Fruit fly (Drosophila melanogaster) whole organism, embryonic: Measurements from ENCODE around the gene CG2691.
A peak's percentile ranks its signal among the peaks of the same experiment; 100 is the strongest.

ENCODE experiments used
- Abd-B ChIP-seq: fragments of 200-800 bp; sonication (Bioruptor generic); optimal IDR thresholded peaks from 2 replicates; lab custom pipeline; 2018; ENCODE audit warnings: missing biosample characterization, mild to moderate bottlenecking, missing genetic modification characterization, moderate library complexity
- Antp ChIP-seq: fragments of 200-800 bp; sonication (Bioruptor generic); optimal IDR thresholded peaks from 3 replicates; lab custom pipeline; 2016; ENCODE audit warnings: missing biosample characterization, missing genetic modification characterization
- Blimp-1 ChIP-seq: fragments of 200-800 bp; sonication (Bioruptor generic); optimal IDR thresholded peaks from 3 replicates; lab custom pipeline; 2018; ENCODE audit warnings: missing biosample characterization, missing genetic modification characterization, mild to moderate bottlenecking, moderate library complexity, missing genetic modification reagents
- CG10147 ChIP-seq: fragments of 200-800 bp; sonication (Bioruptor generic); optimal IDR thresholded peaks from 2 replicates; lab custom pipeline; 2019; ENCODE audit warnings: missing biosample characterization, mild to moderate bottlenecking, missing genetic modification characterization, moderate library complexity
- CG13624 ChIP-seq: fragments of 200-800 bp; sonication (Bioruptor generic); optimal IDR thresholded peaks from 2 replicates; lab custom pipeline; 2016; ENCODE audit warnings: missing biosample characterization, missing genetic modification characterization
- CG16813 ChIP-seq: fragments of 200-800 bp; sonication (Bioruptor generic); IDR thresholded peaks from 3 replicates; pipeline ENCODE4 v1.3.6; 2022; ENCODE audit warnings: missing biosample characterization, missing genetic modification characterization; ENCODE audit not compliant: partially characterized antibody
- CG17361 ChIP-seq: fragments of 200-800 bp; sonication (Bioruptor generic); IDR thresholded peaks from 3 replicates; pipeline ENCODE4 v1.3.6; 2022; ENCODE audit warnings: missing biosample characterization, missing genetic modification characterization
- CG17829 ChIP-seq: fragments of 200-800 bp; optimal IDR thresholded peaks from 2 replicates; lab custom pipeline; 2019; ENCODE audit warnings: missing biosample characterization, mild to moderate bottlenecking, missing genetic modification characterization, moderate library complexity
- CG1832 ChIP-seq: fragments of 200-800 bp; sonication (Bioruptor generic); optimal IDR thresholded peaks from 2 replicates; lab custom pipeline; 2017; ENCODE audit warnings: missing biosample characterization, mild to moderate bottlenecking, missing genetic modification characterization, inconsistent platforms
- CG18619 ChIP-seq: fragments of 200-800 bp; sonication (Bioruptor generic); optimal IDR thresholded peaks from 3 replicates; lab custom pipeline; 2017; ENCODE audit warnings: missing biosample characterization, mild to moderate bottlenecking, missing genetic modification characterization
- CG3163 ChIP-seq: fragments of 200-800 bp; sonication (Bioruptor generic); optimal IDR thresholded peaks from 3 replicates; lab custom pipeline; 2016; ENCODE audit warnings: missing biosample characterization, missing genetic modification characterization
- CG3995 ChIP-seq: fragments of 200-800 bp; sonication (Bioruptor generic); optimal IDR thresholded peaks from 3 replicates; lab custom pipeline; 2016; ENCODE audit warnings: missing biosample characterization, missing genetic modification characterization
- CG6254 ChIP-seq: fragments of 200-800 bp; sonication (Bioruptor generic); optimal IDR thresholded peaks from 3 replicates; lab custom pipeline; 2017; ENCODE audit warnings: mild to moderate bottlenecking, missing biosample characterization, missing genetic modification reagents, missing genetic modification characterization
- CG7786 ChIP-seq: fragments of 200-800 bp; sonication (Bioruptor generic); optimal IDR thresholded peaks from 2 replicates; lab custom pipeline; 2016; ENCODE audit warnings: missing biosample characterization, missing genetic modification characterization
- CG9437 ChIP-seq: fragments of 200-800 bp; sonication (Bioruptor generic); optimal IDR thresholded peaks from 2 replicates; lab custom pipeline; 2018; ENCODE audit warnings: missing biosample characterization, mild to moderate bottlenecking, missing genetic modification characterization
- CHES-1-like ChIP-seq: fragments of 200-800 bp; sonication (Bioruptor generic); optimal IDR thresholded peaks from 2 replicates; lab custom pipeline; 2016; ENCODE audit warnings: missing biosample characterization, missing genetic modification characterization
- Chrac-16 ChIP-seq: fragments of 200-800 bp; sonication (Bioruptor generic); optimal IDR thresholded peaks from 3 replicates; lab custom pipeline; 2016; ENCODE audit warnings: missing biosample characterization, missing genetic modification characterization
- D19B ChIP-seq: fragments of 200-800 bp; sonication (Bioruptor generic); optimal IDR thresholded peaks from 2 replicates; lab custom pipeline; 2017; ENCODE audit warnings: missing biosample characterization, mild to moderate bottlenecking, missing genetic modification characterization
- Doc3 ChIP-seq: fragments of 200-800 bp; sonication (Bioruptor generic); IDR thresholded peaks from 3 replicates; pipeline ENCODE4 v1.3.6; 2022; ENCODE audit warnings: missing biosample characterization, missing genetic modification characterization; ENCODE audit not compliant: partially characterized antibody
- Drgx ChIP-seq: fragments of 200-800 bp; sonication (Bioruptor generic); IDR thresholded peaks from 2 replicates; pipeline ENCODE4 v1.3.6; 2022; ENCODE audit warnings: missing biosample characterization, missing genetic modification characterization
- H15 ChIP-seq: fragments of 200-800 bp; sonication (Bioruptor generic); IDR thresholded peaks from 3 replicates; pipeline ENCODE4 v1.3.6; 2022; ENCODE audit warnings: missing biosample characterization, missing genetic modification characterization
- Oaz ChIP-seq: fragments of 200-800 bp; sonication (Bioruptor generic); IDR thresholded peaks from 2 replicates; pipeline ENCODE4 v1.3.6; 2022; ENCODE audit warnings: missing biosample characterization, missing genetic modification characterization
- Side ChIP-seq: fragments of 200-800 bp; sonication (Bioruptor generic); optimal IDR thresholded peaks from 2 replicates; lab custom pipeline; 2016; ENCODE audit warnings: missing biosample characterization, missing genetic modification characterization
- Stat92E ChIP-seq, 3 experiments: fragments of >200 bp in 2 of 3; fragments of 200-800 bp in 1 of 3; sonication (Bioruptor generic) in 1 of 3; optimal IDR thresholded peaks; 2 replicates each; lab custom pipeline; 2017 to 2019; ENCODE audit warnings: missing biosample characterization in 3 of 3, missing genetic modification characterization in 3 of 3, mild to moderate bottlenecking in 1 of 3, moderate library complexity in 1 of 3
- ab ChIP-seq: fragments of 200-800 bp; sonication (Bioruptor generic); optimal IDR thresholded peaks from 2 replicates; lab custom pipeline; 2016; ENCODE audit warnings: missing biosample characterization, missing genetic modification characterization
- abd-A ChIP-seq: fragments of 200-800 bp; sonication (Bioruptor generic); optimal IDR thresholded peaks from 3 replicates; lab custom pipeline; 2019; ENCODE audit warnings: missing biosample characterization, mild to moderate bottlenecking, missing genetic modification characterization, moderate library complexity
- chinmo ChIP-seq: fragments of 200-800 bp; sonication (Bioruptor generic); IDR thresholded peaks from 4 replicates; pipeline ENCODE4 v1.3.6; 2022; ENCODE audit warnings: missing biosample characterization, missing genetic modification characterization; ENCODE audit not compliant: partially characterized antibody
- chm ChIP-seq: fragments of 200-800 bp; sonication (Bioruptor generic); IDR thresholded peaks from 2 replicates; pipeline ENCODE4 v1.3.6; 2022; ENCODE audit warnings: missing biosample characterization, missing genetic modification characterization
- corto ChIP-seq: fragments of 200-800 bp; sonication (Bioruptor generic); optimal IDR thresholded peaks from 2 replicates; lab custom pipeline; 2016; ENCODE audit warnings: missing biosample characterization, mild to moderate bottlenecking, missing genetic modification characterization, moderate library complexity
- croc ChIP-seq: fragments of 200-800 bp; sonication (Bioruptor generic); conservative IDR thresholded peaks from 3 replicates; pipeline ENCODE4 v1.3.6; 2022; ENCODE audit warnings: missing biosample characterization, missing genetic modification characterization
- danr ChIP-seq: fragments of 200-800 bp; sonication (Bioruptor generic); IDR thresholded peaks from 2 replicates; pipeline ENCODE4 v1.3.6; 2022; ENCODE audit warnings: missing biosample characterization, missing genetic modification characterization
- disco-r ChIP-seq: fragments of 200-800 bp; sonication (Bioruptor generic); optimal IDR thresholded peaks from 2 replicates; lab custom pipeline; 2016; ENCODE audit warnings: missing biosample characterization, missing genetic modification characterization
- fd3F ChIP-seq: fragments of 200-800 bp; sonication (Bioruptor generic); optimal IDR thresholded peaks from 2 replicates; lab custom pipeline; 2018; ENCODE audit warnings: missing biosample characterization, mild to moderate bottlenecking, missing genetic modification characterization, moderate library complexity
- fu2 ChIP-seq: fragments of 200-800 bp; sonication (Bioruptor generic); optimal IDR thresholded peaks from 2 replicates; lab custom pipeline; 2016; ENCODE audit warnings: missing biosample characterization, missing genetic modification characterization
- gcm ChIP-seq: fragments of 200-800 bp; sonication (Bioruptor generic); optimal IDR thresholded peaks from 2 replicates; lab custom pipeline; 2019; ENCODE audit warnings: missing biosample characterization, mild to moderate bottlenecking, missing genetic modification characterization, moderate library complexity
- gfzf ChIP-seq: fragments of 200-800 bp; sonication (Bioruptor generic); optimal IDR thresholded peaks from 2 replicates; lab custom pipeline; 2016; ENCODE audit warnings: missing biosample characterization, mild to moderate bottlenecking, missing genetic modification characterization, moderate library complexity
- grn ChIP-seq: fragments of 200-800 bp; sonication (Bioruptor generic); optimal IDR thresholded peaks from 3 replicates; lab custom pipeline; 2017; ENCODE audit warnings: missing biosample characterization, missing genetic modification characterization
- gsb-n ChIP-seq: fragments of 200-800 bp; sonication (Bioruptor generic); optimal IDR thresholded peaks from 3 replicates; lab custom pipeline; 2018; ENCODE audit warnings: missing biosample characterization, mild to moderate bottlenecking, missing genetic modification characterization
- ham ChIP-seq: fragments of 200-800 bp; sonication (Bioruptor generic); IDR thresholded peaks from 2 replicates; pipeline ENCODE4 v1.3.6; 2022; ENCODE audit warnings: missing biosample characterization, missing genetic modification characterization
- ken ChIP-seq: fragments of 200-800 bp; sonication (Bioruptor generic); IDR thresholded peaks from 3 replicates; pipeline ENCODE4 v1.3.6; 2022; ENCODE audit warnings: missing biosample characterization, missing genetic modification characterization
- lola ChIP-seq, 3 experiments: fragments of >200 bp in 2 of 3; fragments of 200-800 bp in 1 of 3; sonication (Bioruptor generic) in 1 of 3; optimal IDR thresholded peaks; 2 replicates each; lab custom pipeline; 2017 to 2019; ENCODE audit warnings: missing biosample characterization in 3 of 3, missing genetic modification characterization in 3 of 3, mild to moderate bottlenecking in 1 of 3, moderate library complexity in 1 of 3
- nerfin-2 ChIP-seq: fragments of 200-800 bp; sonication (Bioruptor generic); IDR thresholded peaks from 2 replicates; pipeline ENCODE4 v1.3.6; 2022; ENCODE audit warnings: missing biosample characterization, missing genetic modification characterization; ENCODE audit not compliant: partially characterized antibody
- otp ChIP-seq: fragments of 200-800 bp; sonication (Bioruptor generic); IDR thresholded peaks from 3 replicates; pipeline ENCODE4, ENCODE4 v1.3.6; 2022; ENCODE audit warnings: missing biosample characterization, missing genetic modification characterization
- shn ChIP-seq: fragments of 200-800 bp; sonication (Bioruptor generic); optimal IDR thresholded peaks from 3 replicates; lab custom pipeline; 2016; ENCODE audit warnings: missing biosample characterization, missing genetic modification characterization
- sna ChIP-seq: fragments of 200-800 bp; sonication (Bioruptor generic); IDR thresholded peaks from 2 replicates; pipeline ENCODE4 v1.3.6; 2022; ENCODE audit warnings: missing biosample characterization, missing genetic modification characterization; ENCODE audit not compliant: partially characterized antibody
- sug ChIP-seq: fragments of 200-800 bp; optimal IDR thresholded peaks from 2 replicates; lab custom pipeline; 2019; ENCODE audit warnings: missing biosample characterization, mild to moderate bottlenecking, missing genetic modification characterization, moderate library complexity
- tup ChIP-seq: fragments of 200-800 bp; sonication (Bioruptor generic); optimal IDR thresholded peaks from 2 replicates; lab custom pipeline; 2016; ENCODE audit warnings: missing biosample characterization, mild to moderate bottlenecking, missing genetic modification characterization, moderate library complexity
- vvl ChIP-seq: fragments of 200-800 bp; sonication (Bioruptor generic); IDR thresholded peaks from 2 replicates; pipeline ENCODE4 v1.3.6; 2022; ENCODE audit warnings: missing biosample characterization, missing genetic modification characterization
- wdn ChIP-seq: fragments of 200-800 bp; sonication (Bioruptor generic); IDR thresholded peaks from 2 replicates; pipeline ENCODE4 v1.3.6; 2022; ENCODE audit warnings: missing biosample characterization, missing genetic modification characterization

CG2691 gene

dm6 chrX:13630290-13630900, 6.2 kb upstream of the CG2691 start (continued):
- TF ChIP-seq nerfin-2 (GFP tag; lab: Robert Waterston, UW), result no peak
- peak; percentile 63 for TF ChIP-seq Blimp-1 (GFP tag; lab: Kevin White, UChicago)
- peak; percentile 25 for TF ChIP-seq Antp (GFP tag; lab: Kevin White, UChicago)
- TF ChIP-seq shn (GFP tag; lab: Kevin White, UChicago), result no peak
- TF ChIP-seq wdn, result no peak
- no peak for TF ChIP-seq fd3F (GFP tag; lab: Kevin White, UChicago)
- TF ChIP-seq CG3995 (GFP tag; lab: Kevin White, UChicago), result no peak
- no peak for TF ChIP-seq croc (GFP tag; lab: Robert Waterston, UW)
- no peak for TF ChIP-seq corto (GFP tag; lab: Kevin White, UChicago)
- TF ChIP-seq CG17361 (GFP tag; lab: Robert Waterston, UW), result peak; percentile 51; the same call in 2 of the 3 replicates
- no peak for TF ChIP-seq gcm (GFP tag; lab: Kevin White, UChicago)
- no peak for TF ChIP-seq sug
- TF ChIP-seq ham (GFP tag; lab: Robert Waterston, UW), result no peak
- peak; percentile 15 for TF ChIP-seq CHES-1-like
- TF ChIP-seq ab, result no peak
- TF ChIP-seq Doc3 (GFP tag; lab: Robert Waterston, UW), result no peak
- peak; percentile 32 for TF ChIP-seq CG7786 (GFP tag; lab: Kevin White, UChicago)
- no peak for TF ChIP-seq gfzf
- no peak for TF ChIP-seq ken (GFP tag; lab: Robert Waterston, UW)
- no peak for TF ChIP-seq sna (GFP tag; lab: Robert Waterston, UW)
- no peak for TF ChIP-seq CG6254 (GFP tag; lab: Kevin White, UChicago)
- no peak for TF ChIP-seq CG18619
- no peak for TF ChIP-seq CG9437 (GFP tag; lab: Kevin White, UChicago)
- no peak for TF ChIP-seq Abd-B (GFP tag; lab: Kevin White, UChicago)
- no peak for TF ChIP-seq fu2 (GFP tag; lab: Kevin White, UChicago)
- no peak for TF ChIP-seq disco-r (GFP tag; lab: Kevin White, UChicago)
- no peak for TF ChIP-seq grn (GFP tag; lab: Kevin White, UChicago)
- TF ChIP-seq tup (GFP tag; lab: Kevin White, UChicago), result no peak
- 0 out of 3 replicates have a peak, but pooled peaks have one; percentile 37 for TF ChIP-seq otp (GFP tag; lab: Robert Waterston, UW)
- no peak for TF ChIP-seq CG13624 (GFP tag; lab: Kevin White, UChicago)
- no peak for TF ChIP-seq H15
- no peak for TF ChIP-seq Stat92E (GFP tag; optimal IDR thresholded peaks at IDR 0.05; lab: Kevin White, UChicago)
- no peak for TF ChIP-seq D19B
- TF ChIP-seq Oaz (GFP tag; lab: Robert Waterston, UW), result no peak
- no peak for TF ChIP-seq CG1832
- no peak for TF ChIP-seq CG16813
- no peak for TF ChIP-seq abd-A (tag; lab: Kevin White, UChicago)
- no peak for TF ChIP-seq CG10147 (GFP tag; lab: Kevin White, UChicago)
- peak; percentile 11 for TF ChIP-seq Chrac-16 (GFP tag; lab: Kevin White, UChicago)
- TF ChIP-seq vvl, result peak; percentile 25; the same call in 1 of the 2 replicates
- 0 out of 2 replicates have a peak, but pooled peaks have one; percentile 20 for TF ChIP-seq danr
- no peak for TF ChIP-seq chm (GFP tag; lab: Robert Waterston, UW)
- TF ChIP-seq chinmo (GFP tag; lab: Robert Waterston, UW), result no peak
- 0 out of 2 replicates have a peak, but pooled peaks have one; percentile 8 for TF ChIP-seq Drgx
- TF ChIP-seq Side (GFP tag; lab: Kevin White, UChicago), result no peak
- TF ChIP-seq CG17829 (tag; lab: Kevin White, UChicago), result peak; percentile 10
- peak; percentile 18 for TF ChIP-seq gsb-n (tag; lab: Kevin White, UChicago)
- no peak for TF ChIP-seq CG3163
- TF ChIP-seq lola (GFP tag; optimal IDR thresholded peaks at IDR 0.05; lab: Kevin White, UChicago), result peak in 1 of 3 experiments; percentile 25
